Worm (Caenorhabditis elegans) whole organism, mixed stage, embryonic: Measurements from ENCODE around the gene F53G2.2.

Experiments
- M03D4.4 ChIP-seq: sonication (generic microtip); optimal IDR thresholded peaks from 2 replicates; lab custom pipeline; 2017; ENCODE audit warnings: mild to moderate bottlenecking, missing genetic modification characterization, missing compliant biosample characterization
- bed-3 ChIP-seq: fragments of 200-800 bp; sonication (Bioruptor generic); optimal IDR thresholded peaks from 3 replicates; lab custom pipeline; 2018; ENCODE audit warnings: mild to moderate bottlenecking, missing genetic modification characterization, moderate library complexity, missing compliant biosample characterization
- ceh-39 ChIP-seq: fragments of 150-350 bp; optimal IDR thresholded peaks from 2 replicates; lab custom pipeline; 2014; ENCODE audit warnings: missing biosample characterization, missing genetic modification characterization
- ceh-43 ChIP-seq: fragments of 200-800 bp; sonication (Bioruptor generic); optimal IDR thresholded peaks from 2 replicates; lab custom pipeline; 2018; ENCODE audit warnings: mild to moderate bottlenecking, missing genetic modification characterization, moderate library complexity, missing compliant biosample characterization
- ces-1 ChIP-seq: fragments of 150-350 bp; optimal IDR thresholded peaks from 2 replicates; lab custom pipeline; 2014; ENCODE audit warnings: missing biosample characterization, missing genetic modification reagents, missing genetic modification characterization
- cnd-1 ChIP-seq: fragments of 200-800 bp; sonication (Bioruptor generic); optimal IDR thresholded peaks from 2 replicates; lab custom pipeline; 2018; ENCODE audit warnings: mild to moderate bottlenecking, missing genetic modification characterization, missing compliant biosample characterization
- drap-1 ChIP-seq: fragments of 200-800 bp; sonication (Bioruptor generic); optimal IDR thresholded peaks from 3 replicates; lab custom pipeline; 2018; ENCODE audit warnings: mild to moderate bottlenecking, missing genetic modification characterization, missing compliant biosample characterization
- elt-1 ChIP-seq: sonication (generic microtip); optimal IDR thresholded peaks from 2 replicates; lab custom pipeline; 2017; ENCODE audit warnings: missing genetic modification characterization, mild to moderate bottlenecking, missing compliant biosample characterization, antibody characterized with exemption, moderate library complexity, borderline replicate concordance; ENCODE audit not compliant: insufficient read depth
- elt-3 ChIP-seq: fragments of 150-350 bp; optimal IDR thresholded peaks from 2 replicates; lab custom pipeline; 2014; ENCODE audit warnings: missing biosample characterization, missing genetic modification characterization
- flh-1 ChIP-seq: fragments of 200-800 bp; sonication (Bioruptor generic); optimal IDR thresholded peaks from 2 replicates; lab custom pipeline; 2018; ENCODE audit warnings: mild to moderate bottlenecking, missing genetic modification characterization, moderate library complexity, missing compliant biosample characterization
- hlh-1 ChIP-seq: fragments of 150-350 bp; optimal IDR thresholded peaks from 2 replicates; lab custom pipeline; 2014; ENCODE audit warnings: missing biosample characterization, missing genetic modification reagents, missing genetic modification characterization
- lin-13 ChIP-seq: fragments of 150-350 bp; optimal IDR thresholded peaks from 2 replicates; lab custom pipeline; 2014; ENCODE audit warnings: missing biosample characterization, missing genetic modification characterization
- lin-32 ChIP-seq: fragments of 200-800 bp; sonication (Bioruptor generic); optimal IDR thresholded peaks from 2 replicates; lab custom pipeline; 2018; ENCODE audit warnings: mild to moderate bottlenecking, missing genetic modification characterization, missing compliant biosample characterization
- lsy-2 ChIP-seq: fragments of 150-350 bp; optimal IDR thresholded peaks from 2 replicates; lab custom pipeline; 2014; ENCODE audit warnings: missing biosample characterization, missing genetic modification characterization
- mab-5 ChIP-seq: fragments of 150-350 bp; optimal IDR thresholded peaks from 2 replicates; lab custom pipeline; 2014; ENCODE audit warnings: missing biosample characterization, missing genetic modification characterization
- mep-1 ChIP-seq: fragments of 150-350 bp; optimal IDR thresholded peaks from 2 replicates; lab custom pipeline; 2017; ENCODE audit warnings: missing biosample characterization, missing genetic modification reagents, missing genetic modification characterization, inconsistent platforms
- mls-2 ChIP-seq: sonication (generic microtip); optimal IDR thresholded peaks from 2 replicates; lab custom pipeline; 2016; ENCODE audit warnings: mild to moderate bottlenecking, missing genetic modification characterization, moderate library complexity, missing compliant biosample characterization
- nhr-12 ChIP-seq: fragments of 150-350 bp; optimal IDR thresholded peaks from 2 replicates; lab custom pipeline; 2014; ENCODE audit warnings: missing biosample characterization, missing genetic modification characterization
- nhr-2 ChIP-seq: fragments of 150-350 bp; optimal IDR thresholded peaks from 2 replicates; lab custom pipeline; 2014; ENCODE audit warnings: missing biosample characterization, missing genetic modification characterization
- nhr-237 ChIP-seq: fragments of 150-350 bp; optimal IDR thresholded peaks from 2 replicates; lab custom pipeline; 2014; ENCODE audit warnings: missing biosample characterization, missing genetic modification characterization
- nhr-28 ChIP-seq: fragments of 150-350 bp; optimal IDR thresholded peaks from 2 replicates; lab custom pipeline; 2014; ENCODE audit warnings: missing biosample characterization, missing genetic modification characterization
- nhr-76 ChIP-seq: sonication (generic microtip); optimal IDR thresholded peaks from 2 replicates; lab custom pipeline; 2017; ENCODE audit warnings: missing biosample characterization, missing genetic modification characterization
- pha-4 ChIP-seq: fragments of 150-350 bp; optimal IDR thresholded peaks from 2 replicates; lab custom pipeline; 2018; ENCODE audit warnings: missing biosample characterization, missing genetic modification reagents, missing genetic modification characterization
- sem-2 ChIP-seq: fragments of 200-800 bp; sonication (Bioruptor generic); optimal IDR thresholded peaks from 2 replicates; lab custom pipeline; 2018; ENCODE audit warnings: mild to moderate bottlenecking, missing genetic modification characterization, missing compliant biosample characterization
- sptf-1 ChIP-seq: sonication (generic microtip); optimal IDR thresholded peaks from 2 replicates; lab custom pipeline; 2017; ENCODE audit warnings: mild to moderate bottlenecking, missing genetic modification characterization, moderate library complexity, missing compliant biosample characterization
- unc-120 ChIP-seq: sonication (generic microtip); optimal IDR thresholded peaks from 2 replicates; lab custom pipeline; 2017; ENCODE audit warnings: missing genetic modification characterization, missing compliant biosample characterization; ENCODE audit not compliant: poor library complexity, severe bottlenecking
- unc-39 ChIP-seq: fragments of 150-350 bp; optimal IDR thresholded peaks from 2 replicates; lab custom pipeline; 2014; ENCODE audit warnings: missing biosample characterization, missing genetic modification characterization
- unc-62 ChIP-seq: fragments of 150-350 bp; optimal IDR thresholded peaks from 2 replicates; lab custom pipeline; 2014; ENCODE audit warnings: missing biosample characterization, missing genetic modification reagents, missing genetic modification characterization
- zip-8 ChIP-seq: fragments of 150-350 bp; optimal IDR thresholded peaks from 2 replicates; lab custom pipeline; 2014; ENCODE audit warnings: missing biosample characterization, missing genetic modification characterization
- ztf-11 ChIP-seq: fragments of 150-350 bp; optimal IDR thresholded peaks from 2 replicates; lab custom pipeline; 2014; ENCODE audit warnings: missing biosample characterization, missing genetic modification characterization

Gene F53G2.2

DNA sequence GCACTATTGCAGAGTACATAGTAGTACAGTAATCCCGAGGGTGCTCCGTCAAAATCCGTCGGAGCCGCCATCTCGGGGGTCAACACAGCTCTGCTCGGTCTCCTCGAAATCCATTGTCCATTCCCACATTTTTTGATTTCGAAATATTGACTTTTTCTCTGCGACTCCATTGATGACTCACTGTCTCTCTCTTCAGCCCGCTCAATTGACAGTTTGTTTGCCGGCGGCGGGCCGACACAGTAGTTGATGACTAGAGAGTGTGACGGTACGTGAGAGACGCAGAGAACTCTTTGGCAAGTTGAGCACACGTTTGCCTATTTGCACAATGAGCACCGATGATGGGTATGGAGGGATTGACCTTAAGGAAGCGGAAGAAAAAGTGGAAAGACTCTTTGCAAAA lies 26.9 kb upstream of the F53G2.2 start:
- TF ChIP-seq ceh-39 (tag; lab: Kevin White, UChicago), result no peak
- peak; percentile 50 for TF ChIP-seq nhr-237 (tag; lab: Kevin White, UChicago)
- TF ChIP-seq mls-2 (tag; lab: Kevin White, UChicago), result no peak
- TF ChIP-seq hlh-1, result no peak
- TF ChIP-seq bed-3 (GFP tag; lab: Kevin White, UChicago), result no peak
- TF ChIP-seq elt-1 (tag; lab: Kevin White, UChicago), result no peak
- no peak for TF ChIP-seq ces-1 (GFP tag; lab: Kevin White, UChicago)
- no peak for TF ChIP-seq cnd-1 (tag; lab: Kevin White, UChicago)
- peak; percentile 86 for TF ChIP-seq pha-4 (tag; lab: Kevin White, UChicago)
- no peak for TF ChIP-seq ztf-11 (tag; lab: Kevin White, UChicago)
- TF ChIP-seq nhr-2 (tag; lab: Kevin White, UChicago), result peak; percentile 59
- no peak for TF ChIP-seq unc-39
- TF ChIP-seq unc-62 (GFP tag; lab: Kevin White, UChicago), result no peak

DNA sequence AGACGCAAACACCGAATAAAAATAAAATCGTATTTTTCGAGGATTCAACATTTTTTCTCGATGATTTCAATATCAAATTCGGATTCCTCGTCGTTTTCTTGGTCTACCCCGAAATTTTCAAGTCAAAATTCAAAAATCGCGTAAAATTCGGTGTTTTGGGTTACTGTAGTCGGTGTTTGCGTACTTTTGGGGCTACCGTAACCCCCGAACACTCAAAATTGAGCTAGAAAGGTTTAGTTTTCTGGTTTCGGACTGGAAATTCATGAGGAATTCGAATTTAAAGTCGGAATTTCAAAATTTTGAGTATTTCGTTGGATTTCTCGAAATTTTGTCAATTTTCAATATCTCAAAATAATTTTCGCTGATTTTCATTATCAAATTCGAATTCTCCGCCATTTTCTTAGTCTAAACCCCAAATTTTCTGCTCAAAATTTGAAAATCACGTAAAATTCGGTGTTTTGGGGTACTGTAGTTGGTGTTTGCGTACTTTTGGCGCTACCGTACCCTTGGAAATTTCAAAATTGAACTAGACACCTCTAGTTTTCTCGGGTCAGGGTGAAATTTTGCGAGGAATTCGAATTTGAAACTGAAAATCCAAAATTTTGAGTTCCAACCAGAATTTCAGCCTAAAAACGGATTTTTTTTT lies 25.7 kb upstream of the F53G2.2 start:
- TF ChIP-seq lin-13 (tag; lab: Kevin White, UChicago) (peak; percentile 55), hlh-1 (no peak), lsy-2 (tag; lab: Kevin White, UChicago) (peak; percentile 79)

DNA sequence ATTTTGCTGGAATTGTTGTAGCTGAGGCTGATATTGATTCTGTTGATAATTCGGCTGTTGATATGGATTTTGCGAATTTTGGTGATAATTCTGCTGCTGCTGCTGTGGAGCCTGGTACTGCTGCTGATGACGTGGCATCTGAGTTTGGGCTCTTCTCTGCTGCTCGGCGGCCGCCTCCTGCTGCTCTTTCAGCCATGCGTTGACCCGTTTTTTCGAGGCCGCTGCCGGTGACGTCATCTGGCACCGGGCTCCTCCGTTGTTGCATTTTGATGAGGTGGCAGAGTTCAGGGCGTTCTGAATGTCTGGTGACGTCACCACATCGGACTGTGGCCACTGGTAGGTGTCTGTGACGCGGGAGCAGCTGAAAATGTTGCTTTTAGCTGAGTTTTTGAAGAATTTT lies 24.7 kb upstream of the F53G2.2 start:
- TF ChIP-seq zip-8 (tag; lab: Kevin White, UChicago) (peak; percentile 15), ceh-43 (GFP tag; lab: Kevin White, UChicago) (no peak)

DNA sequence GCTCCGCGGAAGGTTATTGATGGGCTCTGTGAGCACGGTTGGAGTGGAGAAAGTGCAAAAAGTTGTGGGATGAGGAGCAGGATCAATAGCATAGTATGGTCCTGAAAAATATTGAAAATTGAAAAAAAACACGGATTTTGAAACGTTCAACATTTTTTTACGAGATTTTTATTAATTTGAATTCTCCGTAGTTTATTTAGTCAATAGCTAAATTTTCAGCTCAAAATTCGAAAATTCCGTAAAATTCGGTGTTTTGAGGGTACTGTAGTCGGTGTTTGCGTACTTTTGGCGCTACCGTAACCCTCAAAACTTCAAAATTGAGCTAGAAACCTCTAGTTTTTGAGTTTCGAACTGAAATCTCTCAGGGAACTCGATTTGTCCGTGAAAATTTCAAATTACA lies 22.8 kb upstream of the F53G2.2 start, which contains the start of gene pqn-42:
TSS of gene pqn-42 (minus strand) at position 101 of the 400 bp plus-strand sequence.
- TF ChIP-seq cnd-1 (tag; lab: Kevin White, UChicago), result no peak
- no peak for TF ChIP-seq sem-2
- no peak for TF ChIP-seq lsy-2 (tag; lab: Kevin White, UChicago)
- TF ChIP-seq mep-1, result no peak

DNA sequence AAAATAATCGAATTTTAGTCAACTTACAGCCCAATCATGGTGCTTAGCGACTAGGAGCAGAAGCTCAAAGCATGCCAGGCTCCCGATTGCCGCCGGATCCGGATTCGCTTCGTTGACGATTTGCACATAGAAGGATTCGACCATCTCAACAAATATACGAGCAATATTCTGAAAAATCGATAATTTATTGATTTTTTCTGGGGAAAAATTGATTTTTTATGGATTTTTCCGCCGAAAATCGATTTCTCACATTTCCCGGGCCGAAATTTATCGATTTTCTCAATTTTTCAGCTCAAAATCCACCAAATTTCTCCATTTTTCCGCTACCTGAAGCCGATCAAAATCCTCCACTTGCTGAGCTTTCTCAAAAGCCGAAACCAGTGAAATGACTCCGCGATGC lies 12.8 kb upstream of the F53G2.2 start:
- TF ChIP-seq nhr-76 (no peak), flh-1 (GFP tag; lab: Kevin White, UChicago) (no peak), mep-1 (no peak), hlh-1 (no peak), pha-4 (tag; lab: Kevin White, UChicago) (no peak), lsy-2 (tag; lab: Kevin White, UChicago) (no peak), cnd-1 (tag; lab: Kevin White, UChicago) (no peak), sptf-1 (no peak), zip-8 (tag; lab: Kevin White, UChicago) (no peak), ceh-39 (tag; lab: Kevin White, UChicago) (no peak), M03D4.4 (no peak), mab-5 (tag; lab: Kevin White, UChicago) (no peak), nhr-12 (tag; lab: Kevin White, UChicago) (no peak), lin-32 (GFP tag; lab: Kevin White, UChicago) (no peak), drap-1 (no peak), elt-3 (no peak)
- TF ChIP-seq, all 35 proteins: peak for 0

DNA sequence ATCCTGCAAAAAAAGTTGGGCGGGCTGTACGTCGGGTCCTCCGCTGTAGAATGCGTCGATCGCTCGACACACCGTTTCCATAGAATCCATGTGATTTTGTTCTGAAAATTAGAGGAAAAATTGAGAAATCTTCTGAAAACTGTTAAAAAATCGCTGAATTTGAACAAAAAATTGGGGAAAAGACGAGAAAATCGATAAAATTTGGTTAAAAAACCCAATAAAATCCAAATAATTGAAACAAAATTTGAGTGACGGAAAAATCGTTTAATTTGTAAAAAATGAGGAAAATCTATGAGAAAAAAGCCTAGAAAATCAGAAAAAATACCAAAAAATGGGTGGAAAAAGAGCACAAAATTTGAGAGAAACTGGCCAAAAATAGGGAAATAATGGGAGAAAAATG lies 8.5 kb upstream of the F53G2.2 start, which contains the start of gene tsr-1:
TSS of gene tsr-1 (minus strand) at position 101 of the 400 bp plus-strand sequence.
- TF ChIP-seq nhr-28 (no peak), nhr-76 (no peak)

DNA sequence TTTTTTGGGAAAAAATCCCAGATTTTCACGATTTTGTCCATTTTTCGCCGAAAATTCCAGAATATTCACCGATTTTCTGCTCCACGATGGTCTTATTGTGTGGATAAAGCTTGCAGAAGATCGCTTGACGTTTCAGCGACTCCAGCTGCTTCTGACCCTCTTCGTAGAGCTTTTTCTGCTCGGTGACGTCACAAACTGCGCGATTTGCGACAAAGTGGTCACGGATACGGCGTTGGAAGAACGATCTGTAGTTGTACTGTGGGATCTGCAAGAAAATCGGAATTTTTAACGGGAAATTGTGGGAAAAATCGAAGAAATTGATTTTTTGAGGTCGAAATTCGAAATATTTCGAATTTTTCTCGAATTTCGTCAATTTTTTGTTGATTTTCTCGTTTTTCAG lies 3.2 kb upstream of the F53G2.2 start, which contains the start of gene mnat-1:
TSS of gene mnat-1 (minus strand) at position 101 of the 400 bp plus-strand sequence.
- no peak for TF ChIP-seq elt-1 (tag; lab: Kevin White, UChicago)
- TF ChIP-seq lin-32 (GFP tag; lab: Kevin White, UChicago), result no peak
- no peak for TF ChIP-seq M03D4.4
- no peak for TF ChIP-seq sem-2
- TF ChIP-seq mep-1, result no peak
- no peak for TF ChIP-seq nhr-12 (tag; lab: Kevin White, UChicago)
- no peak for TF ChIP-seq mab-5 (tag; lab: Kevin White, UChicago)
- no peak for TF ChIP-seq lin-13 (tag; lab: Kevin White, UChicago)
- TF ChIP-seq ztf-11 (tag; lab: Kevin White, UChicago), result no peak
- TF ChIP-seq unc-39, result no peak
- no peak for TF ChIP-seq bed-3 (GFP tag; lab: Kevin White, UChicago)
- no peak for TF ChIP-seq ces-1 (GFP tag; lab: Kevin White, UChicago)
- TF ChIP-seq unc-120 (tag; lab: Kevin White, UChicago), result no peak
- TF ChIP-seq ceh-43 (GFP tag; lab: Kevin White, UChicago), result no peak
- no peak for TF ChIP-seq nhr-237 (tag; lab: Kevin White, UChicago)
